Worm (Caenorhabditis elegans) whole organism, L2 larva: ENCODE measurements around the gene C26G2.2.
A peak's percentile ranks its signal among the peaks of the same experiment; 100 is the strongest.

Experiments
- C34F6.9 ChIP-seq: fragments of 150-350 bp; optimal IDR thresholded peaks from 2 replicates; lab custom pipeline; 2014; ENCODE audit warnings: missing biosample characterization, missing genetic modification characterization
- F13H6.1 ChIP-seq: sonication (generic microtip); optimal IDR thresholded peaks from 2 replicates; lab custom pipeline; 2016; ENCODE audit warnings: missing genetic modification characterization, missing compliant biosample characterization
- alr-1 ChIP-seq: fragments of 150-350 bp; optimal IDR thresholded peaks from 2 replicates; lab custom pipeline; 2014; ENCODE audit warnings: missing biosample characterization, missing genetic modification characterization
- ama-1 ChIP-seq: fragments of 150-350 bp; optimal IDR thresholded peaks from 2 replicates; lab custom pipeline; 2018; ENCODE audit warnings: inconsistent platforms
- ceh-16 ChIP-seq: fragments of 150-350 bp; optimal IDR thresholded peaks from 2 replicates; lab custom pipeline; 2014; ENCODE audit warnings: missing biosample characterization, missing genetic modification characterization
- ceh-82 ChIP-seq: fragments of 150-350 bp; optimal IDR thresholded peaks from 2 replicates; lab custom pipeline; 2014; ENCODE audit warnings: missing biosample characterization, missing genetic modification characterization
- crh-2 ChIP-seq: sonication (generic microtip); optimal IDR thresholded peaks from 2 replicates; lab custom pipeline; 2017; ENCODE audit warnings: missing biosample characterization, missing genetic modification characterization
- egl-27 ChIP-seq: sonication (generic microtip); optimal IDR thresholded peaks from 3 replicates; lab custom pipeline; 2017; ENCODE audit warnings: missing biosample characterization, missing genetic modification reagents, missing genetic modification characterization
- elt-3 ChIP-seq: sonication (generic microtip); optimal IDR thresholded peaks from 2 replicates; lab custom pipeline; 2017; ENCODE audit warnings: missing biosample characterization, missing genetic modification characterization
- fos-1 ChIP-seq: fragments of 150-350 bp; optimal IDR thresholded peaks from 2 replicates; lab custom pipeline; 2014; ENCODE audit warnings: missing biosample characterization, missing genetic modification characterization
- gmeb-1 ChIP-seq: fragments of 150-350 bp; optimal IDR thresholded peaks from 2 replicates; lab custom pipeline; 2014; ENCODE audit warnings: missing biosample characterization, missing genetic modification characterization
- lin-11 ChIP-seq: fragments of 150-350 bp; sonication (generic microtip); optimal IDR thresholded peaks from 2 replicates; lab custom pipeline; 2014; ENCODE audit warnings: missing biosample characterization, missing genetic modification characterization, inconsistent platforms, mixed read lengths
- lin-13 ChIP-seq: fragments of 150-350 bp; optimal IDR thresholded peaks from 2 replicates; lab custom pipeline; 2014; ENCODE audit warnings: missing biosample characterization, missing genetic modification reagents, missing genetic modification characterization
- lin-39 ChIP-seq: fragments of 150-350 bp; optimal IDR thresholded peaks from 2 replicates; lab custom pipeline; 2014; ENCODE audit warnings: missing biosample characterization, missing genetic modification reagents, missing genetic modification characterization
- mab-5 ChIP-seq: fragments of 150-350 bp; optimal IDR thresholded peaks from 2 replicates; lab custom pipeline; 2014; ENCODE audit warnings: missing biosample characterization, missing genetic modification characterization
- mbf-1 ChIP-seq: sonication (generic microtip); optimal IDR thresholded peaks from 2 replicates; lab custom pipeline; 2017; ENCODE audit warnings: missing biosample characterization, missing genetic modification characterization
- nhr-12 ChIP-seq: fragments of 150-350 bp; optimal IDR thresholded peaks from 2 replicates; lab custom pipeline; 2014; ENCODE audit warnings: missing biosample characterization, missing genetic modification characterization
- nhr-129 ChIP-seq: fragments of 150-350 bp; optimal IDR thresholded peaks from 2 replicates; lab custom pipeline; 2014; ENCODE audit warnings: missing biosample characterization, missing genetic modification characterization
- nhr-21 ChIP-seq: fragments of 150-350 bp; optimal IDR thresholded peaks from 2 replicates; lab custom pipeline; 2014; ENCODE audit warnings: missing biosample characterization, missing genetic modification characterization
- nhr-23 ChIP-seq: fragments of 150-350 bp; optimal IDR thresholded peaks from 2 replicates; lab custom pipeline; 2014; ENCODE audit warnings: missing biosample characterization, missing genetic modification reagents, missing genetic modification characterization
- nhr-237 ChIP-seq: fragments of 150-350 bp; optimal IDR thresholded peaks from 2 replicates; lab custom pipeline; 2014; ENCODE audit warnings: missing biosample characterization, missing genetic modification characterization
- nhr-6 ChIP-seq: fragments of 150-350 bp; optimal IDR thresholded peaks from 2 replicates; lab custom pipeline; 2014; ENCODE audit warnings: missing biosample characterization, missing genetic modification characterization
- nhr-77 ChIP-seq: fragments of 150-350 bp; optimal IDR thresholded peaks from 2 replicates; lab custom pipeline; 2014; ENCODE audit warnings: missing biosample characterization, missing genetic modification characterization
- peb-1 ChIP-seq: fragments of 150-350 bp; optimal IDR thresholded peaks from 2 replicates; lab custom pipeline; 2014; ENCODE audit warnings: missing biosample characterization, missing genetic modification characterization
- sem-4 ChIP-seq: fragments of 150-350 bp; optimal IDR thresholded peaks from 2 replicates; lab custom pipeline; 2014; ENCODE audit warnings: missing biosample characterization, missing genetic modification reagents, missing genetic modification characterization
- sma-3 ChIP-seq: sonication (generic microtip); optimal IDR thresholded peaks from 2 replicates; lab custom pipeline; 2016; ENCODE audit warnings: missing genetic modification reagents, missing genetic modification characterization, missing compliant biosample characterization
- sma-9 ChIP-seq, 2 experiments: fragments of 150-350 bp in 1 of 2; sonication (generic microtip) in 1 of 2; optimal IDR thresholded peaks; 2 replicates each; lab custom pipeline; 2014 to 2016; ENCODE audit warnings: missing genetic modification characterization in 2 of 2, mild to moderate bottlenecking in 1 of 2, missing biosample characterization in 1 of 2, missing compliant biosample characterization in 1 of 2, missing genetic modification reagents in 1 of 2, moderate library complexity in 1 of 2
- snpc-4 ChIP-seq: fragments of 150-350 bp; optimal IDR thresholded peaks from 2 replicates; lab custom pipeline; 2014; ENCODE audit warnings: missing biosample characterization, missing genetic modification characterization
- unc-55 ChIP-seq: fragments of 150-350 bp; sonication (generic microtip); optimal IDR thresholded peaks from 3 replicates; lab custom pipeline; 2014; ENCODE audit warnings: missing biosample characterization, missing genetic modification reagents, missing genetic modification characterization
- unc-62 ChIP-seq: fragments of 150-350 bp; optimal IDR thresholded peaks from 2 replicates; lab custom pipeline; 2014; ENCODE audit warnings: missing biosample characterization, missing genetic modification reagents, missing genetic modification characterization
- ztf-1 ChIP-seq: fragments of 200-800 bp; sonication (Bioruptor generic); conservative IDR thresholded peaks from 2 replicates; pipeline ENCODE4 v1.3.6; 2022; ENCODE audit warnings: missing genetic modification characterization, missing compliant biosample characterization
- ztf-11 ChIP-seq: sonication (generic microtip); optimal IDR thresholded peaks from 2 replicates; lab custom pipeline; 2017; ENCODE audit warnings: missing biosample characterization, missing genetic modification characterization
- ztf-4 ChIP-seq: fragments of 150-350 bp; optimal IDR thresholded peaks from 2 replicates; lab custom pipeline; 2014; ENCODE audit warnings: missing biosample characterization, missing genetic modification characterization

The C26G2.2 gene

ce11 chrX:14674028-14674427 lies 9.9 kb downstream of the C26G2.2 start, which contains the start of gene slt-1:
TSS of gene slt-1 (plus strand) at chrX:14674328.
- TF ChIP-seq F13H6.1 (tag; lab: Kevin White, UChicago) (peak; percentile 19), sma-9 (GFP tag; optimal IDR thresholded peaks at IDR 0.05; lab: Kevin White, UChicago) (no peak), sma-9 (tag; optimal IDR thresholded peaks at IDR 0.05; lab: Kevin White, UChicago) (no peak), nhr-129 (tag; lab: Kevin White, UChicago) (peak; percentile 17), mab-5 (tag; lab: Kevin White, UChicago) (no peak), unc-62 (GFP tag; lab: Kevin White, UChicago) (no peak), nhr-21 (no peak)
- TF ChIP-seq, all 48 proteins: peak for 2

- TF ChIP-seq crh-2 (peak; percentile 5), nhr-237 (tag; lab: Kevin White, UChicago) (no peak)
- TF ChIP-seq, all 48 proteins: peak for 1
Observed at ce11 chrX:14678983-14679382, 14.9 kb downstream of the C26G2.2 start.

- TF ChIP-seq nhr-12 (tag; lab: Kevin White, UChicago) = no peak
- no peak for TF ChIP-seq alr-1
- TF ChIP-seq unc-62 (GFP tag; lab: Kevin White, UChicago) = no peak
- no peak for TF ChIP-seq ztf-4 (tag; lab: Kevin White, UChicago)
- TF ChIP-seq nhr-23 (tag; lab: Kevin White, UChicago) = no peak
- no peak for TF ChIP-seq nhr-237 (tag; lab: Kevin White, UChicago)
- no peak for TF ChIP-seq lin-11 (tag; lab: Kevin White, UChicago)
- peak; percentile 81 for TF ChIP-seq snpc-4 (tag; lab: Kevin White, UChicago)
Observed at ce11 chrX:14680474-14680873, 16.3 kb downstream of the C26G2.2 start.

DNA sequence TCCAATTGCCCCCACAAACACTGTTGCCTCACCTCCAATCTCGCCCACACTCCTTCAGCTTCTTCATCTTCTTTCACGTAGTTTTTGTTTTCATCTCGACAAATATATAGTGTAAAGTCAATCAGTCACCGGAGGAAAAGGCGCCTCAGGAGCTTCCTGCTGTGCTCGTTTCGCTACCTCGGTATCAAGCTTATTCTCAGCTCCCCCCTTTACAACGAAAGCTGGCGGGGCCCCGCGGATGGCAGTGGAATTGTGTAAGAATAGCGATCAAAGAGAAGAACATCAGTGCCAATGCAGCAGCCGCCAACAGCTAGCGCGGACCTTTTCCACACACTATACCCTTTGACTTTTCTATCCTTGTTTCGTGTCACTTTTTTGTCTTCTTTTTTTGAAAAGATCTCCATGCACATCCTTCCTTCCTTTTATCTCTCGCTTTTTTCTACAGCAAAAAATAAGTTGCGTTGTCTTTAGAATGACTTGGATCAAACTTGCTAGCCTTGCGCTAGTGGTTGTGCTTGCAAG lies 20.3 kb downstream of the C26G2.2 start, which contains the start of gene csq-1:
Gene csq-1 (plus strand): TSS at position 472 of the 522 bp plus-strand sequence.
- no peak for TF ChIP-seq peb-1
- TF ChIP-seq F13H6.1 (tag; lab: Kevin White, UChicago) = peak; percentile 58
- TF ChIP-seq snpc-4 (tag; lab: Kevin White, UChicago) = no peak
- TF ChIP-seq ztf-1 (GFP tag; lab: Robert Waterston, UW) = no peak
- TF ChIP-seq ceh-82 = no peak
- no peak for TF ChIP-seq fos-1
- no peak for TF ChIP-seq nhr-77 (tag; lab: Kevin White, UChicago)
- TF ChIP-seq nhr-129 (tag; lab: Kevin White, UChicago) = peak; percentile 40
- no peak for TF ChIP-seq alr-1
- peak; percentile 2 for TF ChIP-seq sma-9 (GFP tag; optimal IDR thresholded peaks at IDR 0.05; lab: Kevin White, UChicago)
- no peak for TF ChIP-seq sma-9 (tag; optimal IDR thresholded peaks at IDR 0.05; lab: Kevin White, UChicago)

DNA sequence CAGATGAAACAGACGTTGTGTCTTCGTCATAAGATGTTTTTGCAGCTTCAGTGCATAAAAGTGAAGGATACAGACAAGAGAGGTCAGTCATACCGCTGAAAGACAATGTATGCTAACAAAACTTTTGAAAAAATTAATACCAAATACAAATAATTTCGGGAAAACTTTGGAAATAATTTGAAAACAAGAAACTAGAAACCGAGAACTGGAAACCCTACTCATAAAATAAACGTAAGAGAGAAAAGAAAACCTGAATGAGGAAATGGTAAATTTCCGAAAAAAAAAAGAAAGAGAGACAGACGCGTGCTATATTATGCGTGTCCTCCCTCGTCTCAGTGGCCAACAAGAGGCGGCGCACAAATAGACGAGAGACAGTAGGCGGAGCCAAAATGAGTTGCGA lies 28.8 kb downstream of the C26G2.2 start, which contains the start of gene sox-3:
Gene sox-3 (minus strand): TSS at position 101 of the 400 bp plus-strand sequence.
- TF ChIP-seq snpc-4 (tag; lab: Kevin White, UChicago) = no peak
- TF ChIP-seq lin-39 (tag; lab: Kevin White, UChicago) = no peak
- TF ChIP-seq ceh-16 (tag; lab: Kevin White, UChicago) = no peak
- TF ChIP-seq sma-3 = no peak
- TF ChIP-seq unc-55 = no peak
- TF ChIP-seq nhr-6 = no peak
- no peak for TF ChIP-seq nhr-237 (tag; lab: Kevin White, UChicago)
- TF ChIP-seq F13H6.1 (tag; lab: Kevin White, UChicago) = no peak
- no peak for TF ChIP-seq sem-4 (tag; lab: Kevin White, UChicago)
- TF ChIP-seq elt-3 (tag; lab: Kevin White, UChicago) = no peak
- no peak for TF ChIP-seq lin-13 (GFP tag; lab: Kevin White, UChicago)
- TF ChIP-seq ama-1 (lab: Kevin White, UChicago) = no peak

DNA sequence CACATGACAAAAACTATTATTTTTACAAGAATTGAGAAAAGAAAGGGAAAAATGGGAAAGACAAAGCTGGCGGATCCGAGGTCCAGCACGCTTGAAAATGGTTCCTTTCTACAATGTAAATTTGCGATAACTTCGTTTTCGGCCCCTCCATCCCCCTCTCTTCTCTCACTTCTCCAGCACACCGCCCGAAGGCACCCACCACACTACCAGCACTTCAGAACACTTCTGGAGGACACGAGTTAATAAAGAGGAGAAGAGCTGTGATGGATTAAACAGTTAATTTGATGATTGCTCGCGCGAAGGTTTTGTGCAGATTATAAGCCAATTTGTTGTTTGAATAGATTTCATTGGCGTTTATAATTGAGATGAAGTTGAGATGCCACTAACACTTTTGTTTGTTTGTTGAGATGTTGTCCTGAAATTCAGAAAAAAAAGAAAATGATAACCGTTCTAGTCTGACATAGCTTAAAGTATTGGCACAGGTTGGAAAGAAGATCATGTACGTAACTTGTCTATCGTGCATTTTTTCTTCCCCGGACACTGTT lies 30.6 kb downstream of the C26G2.2 start:
- no peak for TF ChIP-seq ama-1 (lab: Kevin White, UChicago)
- no peak for TF ChIP-seq unc-62 (GFP tag; lab: Kevin White, UChicago)
- no peak for TF ChIP-seq mbf-1 (tag; lab: Kevin White, UChicago)
- TF ChIP-seq ztf-1 (GFP tag; lab: Robert Waterston, UW) = no peak
- TF ChIP-seq C34F6.9 (tag; lab: Kevin White, UChicago) = no peak
- no peak for TF ChIP-seq egl-27
- TF ChIP-seq gmeb-1 (tag; lab: Kevin White, UChicago) = no peak
- TF ChIP-seq alr-1 = no peak
- TF ChIP-seq ztf-11 (tag; lab: Kevin White, UChicago) = no peak
